Worm (Caenorhabditis elegans): ENCODE data around the gene F17C11.4.

F17C11.4 gene

ce11 chrV:10939990-10940570, 11.6 kb upstream of the F17C11.4 start (continued):
- TF ChIP-seq rbr-2 (tag; optimal IDR thresholded peaks at IDR 0.05), result no peak
- TF ChIP-seq ZK546.5 (tag; optimal IDR thresholded peaks at IDR 0.05), result no peak
- no peak for TF ChIP-seq T20F7.1 (GFP tag; optimal IDR thresholded peaks at IDR 0.05)
- TF ChIP-seq lin-15B (tag; optimal IDR thresholded peaks at IDR 0.05), result no peak
- TF ChIP-seq set-16 (GFP tag; IDR thresholded peaks at IDR 0.05), result no peak
- no peak for TF ChIP-seq sdz-12 (GFP tag; optimal IDR thresholded peaks at IDR 0.05)
- TF ChIP-seq ceh-32 (tag; optimal IDR thresholded peaks at IDR 0.05; ENCODE audit: poor library complexity), result no peak
- peak; percentile 46 for TF ChIP-seq dve-1 (tag; optimal IDR thresholded peaks at IDR 0.05; ENCODE audit: insufficient read depth)
- no peak for TF ChIP-seq unc-39 (tag; optimal IDR thresholded peaks at IDR 0.05)
- TF ChIP-seq aha-1 (tag), result peak; percentile 72

- TF ChIP-seq mep-1 (tag; optimal IDR thresholded peaks at IDR 0.05) (peak; percentile 65), nhr-10 (tag; optimal IDR thresholded peaks at IDR 0.05) (peak; percentile 71), hif-1 (tag; optimal IDR thresholded peaks at IDR 0.05) (peak in 1 of 2 experiments; percentile 51), lin-38 (GFP tag; IDR thresholded peaks at IDR 0.05) (peak; percentile 38), zag-1 (tag; optimal IDR thresholded peaks at IDR 0.05) (no peak), nhr-6 (tag; optimal IDR thresholded peaks at IDR 0.05) (peak; percentile 8), nhr-77 (tag; optimal IDR thresholded peaks at IDR 0.05) (peak; percentile 66), T20F7.1 (GFP tag; optimal IDR thresholded peaks at IDR 0.05) (peak; percentile 28), ZK546.5 (tag; optimal IDR thresholded peaks at IDR 0.05) (no peak), lin-39 (tag; optimal IDR thresholded peaks at IDR 0.05) (no peak), T26A8.4 (GFP tag; IDR thresholded peaks at IDR 0.05) (peak; percentile 77; the same call in 1 of the 2 replicates), lsy-2 (tag; optimal IDR thresholded peaks at IDR 0.05) (peak in 1 of 2 experiments; percentile 73), ztf-7 (tag; optimal IDR thresholded peaks at IDR 0.05) (peak; percentile 91), mes-2 (tag; optimal IDR thresholded peaks at IDR 0.05; ENCODE audit: poor library complexity, severe bottlenecking) (peak; percentile 61), ces-1 (GFP tag; optimal IDR thresholded peaks at IDR 0.05) (no peak), daf-16 (GFP tag; optimal IDR thresholded peaks at IDR 0.05) (no peak), daf-16 (tag; optimal IDR thresholded peaks at IDR 0.05) (peak; percentile 93), snpc-4 (tag; optimal IDR thresholded peaks at IDR 0.05) (no peak), pqm-1 (tag; optimal IDR thresholded peaks at IDR 0.05) (peak; percentile 28), ctbp-1 (GFP tag; IDR thresholded peaks at IDR 0.05) (no peak), nhr-102 (tag; optimal IDR thresholded peaks at IDR 0.05) (peak; percentile 82), rbr-2 (tag; optimal IDR thresholded peaks at IDR 0.05) (peak; percentile 42), sdz-12 (GFP tag; optimal IDR thresholded peaks at IDR 0.05) (no peak), nhr-11 (tag; optimal IDR thresholded peaks at IDR 0.05) (peak; percentile 31), hmg-1.1 (GFP tag; IDR thresholded peaks at IDR 0.05) (peak; percentile 55; the same call in 1 of the 2 replicates), mxl-3 (GFP tag; optimal IDR thresholded peaks at IDR 0.05) (peak; percentile 75), mdl-1 (tag; optimal IDR thresholded peaks at IDR 0.05) (peak; percentile 70 to 72), lim-7 (GFP tag; IDR thresholded peaks at IDR 0.05) (no peak), zip-11 (GFP tag; IDR thresholded peaks at IDR 0.05) (no peak), zip-2 (tag; optimal IDR thresholded peaks at IDR 0.05) (peak; percentile 96), hlh-11 (tag; optimal IDR thresholded peaks at IDR 0.05) (peak; percentile 95), nhr-48 (tag; optimal IDR thresholded peaks at IDR 0.05) (peak; percentile 89), dmd-6 (GFP tag; IDR thresholded peaks at IDR 0.05) (peak; percentile 85; the same call in 1 of the 2 replicates), madf-9 (GFP tag; conservative IDR thresholded peaks at IDR 0.05) (no peak), nhr-41 (GFP tag; IDR thresholded peaks at IDR 0.05) (0 out of 2 replicates have a peak, but pooled peaks have one; percentile 31), nhr-28 (tag; optimal IDR thresholded peaks at IDR 0.05) (peak; percentile 95), F37D6.2 (tag; optimal IDR thresholded peaks at IDR 0.05) (peak; percentile 33), arid-1 (GFP tag; conservative IDR thresholded peaks at IDR 0.05) (0 out of 2 replicates have a peak, but pooled peaks have one; percentile 10), tra-1 (GFP tag; IDR thresholded peaks at IDR 0.05) (peak; percentile 33; the same call in 1 of the 2 replicates), dmd-8 (GFP tag; IDR thresholded peaks at IDR 0.05) (no peak), F44E2.7 (GFP tag; IDR thresholded peaks at IDR 0.05) (no peak), saeg-2 (GFP tag; IDR thresholded peaks at IDR 0.05) (no peak), madf-5 (GFP tag; IDR thresholded peaks at IDR 0.05) (no peak)
These were observed 11.1 kb upstream of the F17C11.4 start for ce11 chrV:10940571-10940991.

Data from whole organism, L4 larva.